Worm (Caenorhabditis elegans) whole organism, L2 larva: ENCODE data around the gene lam-1.
"Not testable (repeated sequence)": the region's sequence is repeated elsewhere in the genome, so short reads cannot be mapped to it uniquely, and the experiment has no call there.

Experiments used
- R02D3.7 ChIP-seq: fragments of 150-350 bp; optimal IDR thresholded peaks from 2 replicates; lab custom pipeline; 2014; ENCODE audit warnings: missing biosample characterization, missing genetic modification characterization
- Y55F3AM.14 ChIP-seq: fragments of 200-800 bp; sonication (Bioruptor generic); optimal IDR thresholded peaks from 2 replicates; lab custom pipeline; 2018; ENCODE audit warnings: mild to moderate bottlenecking, missing genetic modification characterization, missing compliant biosample characterization
- ZK546.5 ChIP-seq: sonication (generic microtip); optimal IDR thresholded peaks from 2 replicates; lab custom pipeline; 2017; ENCODE audit warnings: missing biosample characterization, missing genetic modification characterization
- aly-2 ChIP-seq: fragments of 150-350 bp; optimal IDR thresholded peaks from 2 replicates; lab custom pipeline; 2014; ENCODE audit warnings: missing biosample characterization, missing genetic modification characterization
- ama-1 ChIP-seq: fragments of 150-350 bp; optimal IDR thresholded peaks from 2 replicates; lab custom pipeline; 2018; ENCODE audit warnings: inconsistent platforms
- blmp-1 ChIP-seq: sonication (generic microtip); optimal IDR thresholded peaks from 2 replicates; lab custom pipeline; 2017; ENCODE audit warnings: missing genetic modification characterization, mild to moderate bottlenecking, missing compliant biosample characterization, antibody characterized with exemption, moderate library complexity; ENCODE audit not compliant: insufficient read depth
- ceh-82 ChIP-seq: fragments of 150-350 bp; optimal IDR thresholded peaks from 2 replicates; lab custom pipeline; 2014; ENCODE audit warnings: missing biosample characterization, missing genetic modification characterization
- crh-2 ChIP-seq: sonication (generic microtip); optimal IDR thresholded peaks from 2 replicates; lab custom pipeline; 2017; ENCODE audit warnings: missing biosample characterization, missing genetic modification characterization
- dmd-4 ChIP-seq: sonication (generic microtip); optimal IDR thresholded peaks from 2 replicates; lab custom pipeline; 2017; ENCODE audit warnings: missing biosample characterization, missing genetic modification characterization
- egl-27 ChIP-seq: sonication (generic microtip); optimal IDR thresholded peaks from 3 replicates; lab custom pipeline; 2017; ENCODE audit warnings: missing biosample characterization, missing genetic modification reagents, missing genetic modification characterization
- elt-1 ChIP-seq: fragments of 150-350 bp; optimal IDR thresholded peaks from 2 replicates; lab custom pipeline; 2014; ENCODE audit warnings: missing biosample characterization, missing genetic modification characterization
- elt-3 ChIP-seq: sonication (generic microtip); optimal IDR thresholded peaks from 2 replicates; lab custom pipeline; 2017; ENCODE audit warnings: missing biosample characterization, missing genetic modification characterization
- fos-1 ChIP-seq: fragments of 150-350 bp; optimal IDR thresholded peaks from 2 replicates; lab custom pipeline; 2014; ENCODE audit warnings: missing biosample characterization, missing genetic modification characterization
- gmeb-1 ChIP-seq: fragments of 150-350 bp; optimal IDR thresholded peaks from 2 replicates; lab custom pipeline; 2014; ENCODE audit warnings: missing biosample characterization, missing genetic modification characterization
- lin-11 ChIP-seq: fragments of 150-350 bp; sonication (generic microtip); optimal IDR thresholded peaks from 2 replicates; lab custom pipeline; 2014; ENCODE audit warnings: missing biosample characterization, missing genetic modification characterization, inconsistent platforms, mixed read lengths
- lin-13 ChIP-seq: fragments of 150-350 bp; optimal IDR thresholded peaks from 2 replicates; lab custom pipeline; 2014; ENCODE audit warnings: missing biosample characterization, missing genetic modification reagents, missing genetic modification characterization
- lin-39 ChIP-seq: fragments of 150-350 bp; optimal IDR thresholded peaks from 2 replicates; lab custom pipeline; 2014; ENCODE audit warnings: missing biosample characterization, missing genetic modification reagents, missing genetic modification characterization
- lsy-2 ChIP-seq, 2 experiments: fragments of 150-350 bp in 1 of 2; sonication (generic microtip) in 1 of 2; optimal IDR thresholded peaks; 2 replicates each; lab custom pipeline; 2014 to 2017; ENCODE audit warnings: missing biosample characterization in 2 of 2, missing genetic modification characterization in 2 of 2
- mab-5 ChIP-seq: fragments of 150-350 bp; optimal IDR thresholded peaks from 2 replicates; lab custom pipeline; 2014; ENCODE audit warnings: missing biosample characterization, missing genetic modification characterization
- mbf-1 ChIP-seq: sonication (generic microtip); optimal IDR thresholded peaks from 2 replicates; lab custom pipeline; 2017; ENCODE audit warnings: missing biosample characterization, missing genetic modification characterization
- mdl-1 ChIP-seq, 2 experiments: fragments of 150-350 bp in 1 of 2; sonication (generic microtip) in 1 of 2; optimal IDR thresholded peaks; 2 replicates each; lab custom pipeline; 2017; ENCODE audit warnings: missing biosample characterization in 2 of 2, missing genetic modification characterization in 2 of 2
- nhr-10 ChIP-seq: sonication (generic microtip); optimal IDR thresholded peaks from 2 replicates; lab custom pipeline; 2017; ENCODE audit warnings: missing biosample characterization, missing genetic modification characterization
- nhr-11 ChIP-seq: fragments of 150-350 bp; optimal IDR thresholded peaks from 2 replicates; lab custom pipeline; 2014; ENCODE audit warnings: missing biosample characterization, missing genetic modification characterization
- nhr-12 ChIP-seq: fragments of 150-350 bp; optimal IDR thresholded peaks from 2 replicates; lab custom pipeline; 2014; ENCODE audit warnings: missing biosample characterization, missing genetic modification characterization
- nhr-129 ChIP-seq: fragments of 150-350 bp; optimal IDR thresholded peaks from 2 replicates; lab custom pipeline; 2014; ENCODE audit warnings: missing biosample characterization, missing genetic modification characterization
- nhr-23 ChIP-seq: fragments of 150-350 bp; optimal IDR thresholded peaks from 2 replicates; lab custom pipeline; 2014; ENCODE audit warnings: missing biosample characterization, missing genetic modification reagents, missing genetic modification characterization
- nhr-25 ChIP-seq: fragments of 150-350 bp; sonication (generic microtip); optimal IDR thresholded peaks from 3 replicates; lab custom pipeline; 2014; ENCODE audit warnings: missing biosample characterization, missing genetic modification characterization
- nhr-6 ChIP-seq: fragments of 150-350 bp; optimal IDR thresholded peaks from 2 replicates; lab custom pipeline; 2014; ENCODE audit warnings: missing biosample characterization, missing genetic modification characterization
- peb-1 ChIP-seq: fragments of 150-350 bp; optimal IDR thresholded peaks from 2 replicates; lab custom pipeline; 2014; ENCODE audit warnings: missing biosample characterization, missing genetic modification characterization
- skn-1 ChIP-seq: sonication (generic microtip); optimal IDR thresholded peaks from 2 replicates; lab custom pipeline; 2017; ENCODE audit warnings: missing biosample characterization, missing genetic modification characterization
- sma-3 ChIP-seq: sonication (generic microtip); optimal IDR thresholded peaks from 2 replicates; lab custom pipeline; 2016; ENCODE audit warnings: missing genetic modification reagents, missing genetic modification characterization, missing compliant biosample characterization
- sma-9 ChIP-seq, 2 experiments: fragments of 150-350 bp in 1 of 2; sonication (generic microtip) in 1 of 2; optimal IDR thresholded peaks; 2 replicates each; lab custom pipeline; 2014 to 2016; ENCODE audit warnings: missing genetic modification characterization in 2 of 2, mild to moderate bottlenecking in 1 of 2, missing biosample characterization in 1 of 2, missing compliant biosample characterization in 1 of 2, missing genetic modification reagents in 1 of 2, moderate library complexity in 1 of 2
- unc-39 ChIP-seq: fragments of 150-350 bp; optimal IDR thresholded peaks from 2 replicates; lab custom pipeline; 2014; ENCODE audit warnings: missing biosample characterization, missing genetic modification characterization
- zag-1 ChIP-seq: fragments of 150-350 bp; optimal IDR thresholded peaks from 2 replicates; lab custom pipeline; 2014; ENCODE audit warnings: missing biosample characterization, missing genetic modification characterization
- ztf-1 ChIP-seq: fragments of 200-800 bp; sonication (Bioruptor generic); conservative IDR thresholded peaks from 2 replicates; pipeline ENCODE4 v1.3.6; 2022; ENCODE audit warnings: missing genetic modification characterization, missing compliant biosample characterization
- ztf-11 ChIP-seq: sonication (generic microtip); optimal IDR thresholded peaks from 2 replicates; lab custom pipeline; 2017; ENCODE audit warnings: missing biosample characterization, missing genetic modification characterization
- ztf-4 ChIP-seq: fragments of 150-350 bp; optimal IDR thresholded peaks from 2 replicates; lab custom pipeline; 2014; ENCODE audit warnings: missing biosample characterization, missing genetic modification characterization

Gene lam-1

DNA sequence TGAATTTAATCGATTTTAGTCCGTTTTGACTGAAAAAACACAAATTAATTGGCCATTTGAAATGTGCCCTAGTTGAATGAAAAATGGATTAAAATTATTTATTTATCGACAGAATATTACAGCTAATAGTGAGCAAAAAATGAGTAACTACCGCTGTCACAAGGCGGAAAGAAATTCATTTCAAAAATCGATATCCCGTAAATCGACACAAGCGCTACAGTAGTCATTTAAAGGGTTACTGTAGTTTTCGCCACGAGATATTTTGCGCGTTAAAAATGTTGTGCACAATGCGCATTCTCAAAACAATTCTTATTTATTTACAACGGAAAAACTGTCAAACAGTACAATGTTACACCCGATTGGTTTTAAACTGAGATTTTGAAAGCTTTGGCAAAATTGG lies 37.5 kb downstream of the lam-1 start:
- TF ChIP-seq nhr-23 (tag; lab: Kevin White, UChicago) (no peak), ZK546.5 (tag; lab: Kevin White, UChicago) (no peak), nhr-25 (tag; lab: Kevin White, UChicago) (no peak), ztf-4 (tag; lab: Kevin White, UChicago) (no peak), mdl-1 (tag; optimal IDR thresholded peaks at IDR 0.05; lab: Kevin White, UChicago) (no peak)

DNA sequence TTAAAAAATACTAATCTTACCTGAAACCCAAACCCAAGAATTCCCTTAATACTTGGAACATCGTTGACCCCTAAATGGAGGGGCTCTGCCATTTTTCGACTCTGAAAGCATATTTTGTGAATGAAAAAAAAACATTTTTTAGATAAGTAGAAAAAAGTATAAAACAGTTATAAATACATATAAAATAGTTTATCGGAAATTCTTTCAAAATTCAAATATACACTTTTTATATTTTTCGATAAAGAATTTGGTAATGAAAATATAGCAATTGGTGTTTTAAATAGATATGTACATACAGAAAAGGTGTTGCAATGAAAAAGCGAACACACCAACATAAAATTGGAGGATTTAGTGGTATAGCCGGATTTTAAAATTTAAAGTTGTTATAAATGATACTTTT lies 42.0 kb downstream of the lam-1 start, which contains the start of gene Y59E9AL.4:
Gene Y59E9AL.4, minus strand, starts transcription at position 101 of the 400 bp plus-strand sequence.
- TF ChIP-seq nhr-10 (tag; lab: Kevin White, UChicago) (no peak), zag-1 (no peak), mab-5 (tag; lab: Kevin White, UChicago) (no peak), nhr-25 (tag; lab: Kevin White, UChicago) (no peak), nhr-6 (tag; lab: Kevin White, UChicago) (no peak), crh-2 (tag; lab: Kevin White, UChicago) (no peak), nhr-129 (tag; lab: Kevin White, UChicago) (no peak), sma-3 (no peak), R02D3.7 (tag; lab: Kevin White, UChicago) (no peak), skn-1 (tag; lab: Kevin White, UChicago) (no peak), ztf-11 (no peak)

DNA sequence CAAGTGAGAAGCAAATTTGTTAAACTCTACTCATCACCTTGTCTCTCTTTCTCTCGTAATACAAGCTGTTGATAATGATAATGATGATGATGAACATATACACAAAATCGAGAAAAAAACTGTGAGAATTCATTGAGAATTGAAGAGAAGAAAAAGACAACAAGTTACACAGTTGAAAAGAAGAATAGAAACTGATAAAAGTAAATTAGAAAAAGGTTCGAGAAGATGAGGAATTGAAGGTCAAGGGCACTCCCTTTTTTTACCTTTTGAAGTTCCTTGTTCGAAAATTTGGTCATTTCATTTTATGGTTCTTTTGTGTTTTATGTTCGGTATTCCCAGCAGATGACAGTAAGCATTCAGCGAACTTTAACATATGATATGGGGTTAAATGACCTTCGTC lies 43.2 kb downstream of the lam-1 start:
- TF ChIP-seq Y55F3AM.14 (GFP tag; lab: Kevin White, UChicago) = no peak
- peak; percentile 63 for TF ChIP-seq sma-3
- no peak for TF ChIP-seq nhr-11 (tag; lab: Kevin White, UChicago)
- peak; percentile 91 for TF ChIP-seq nhr-25 (tag; lab: Kevin White, UChicago)
- TF ChIP-seq blmp-1 (tag; lab: Kevin White, UChicago) = peak; percentile 80
- no peak for TF ChIP-seq aly-2 (tag; lab: Kevin White, UChicago)
- TF ChIP-seq nhr-129 (tag; lab: Kevin White, UChicago) = no peak
- no peak for TF ChIP-seq unc-39 (tag; lab: Kevin White, UChicago)
- no peak for TF ChIP-seq ztf-1
- peak; percentile 53 for TF ChIP-seq sma-9 (GFP tag; optimal IDR thresholded peaks at IDR 0.05; lab: Kevin White, UChicago)
- no peak for TF ChIP-seq sma-9 (tag; optimal IDR thresholded peaks at IDR 0.05; lab: Kevin White, UChicago)
- no peak for TF ChIP-seq mab-5 (tag; lab: Kevin White, UChicago)
- peak; percentile 27 for TF ChIP-seq crh-2 (tag; lab: Kevin White, UChicago)
- no peak for TF ChIP-seq lsy-2 (tag; optimal IDR thresholded peaks at IDR 0.05; lab: Kevin White, UChicago)
- no peak for TF ChIP-seq lin-11
- TF ChIP-seq ceh-82 (tag; lab: Kevin White, UChicago) = no peak
- TF ChIP-seq ZK546.5 (tag; lab: Kevin White, UChicago) = no peak
- TF ChIP-seq fos-1 = peak; percentile 37

DNA sequence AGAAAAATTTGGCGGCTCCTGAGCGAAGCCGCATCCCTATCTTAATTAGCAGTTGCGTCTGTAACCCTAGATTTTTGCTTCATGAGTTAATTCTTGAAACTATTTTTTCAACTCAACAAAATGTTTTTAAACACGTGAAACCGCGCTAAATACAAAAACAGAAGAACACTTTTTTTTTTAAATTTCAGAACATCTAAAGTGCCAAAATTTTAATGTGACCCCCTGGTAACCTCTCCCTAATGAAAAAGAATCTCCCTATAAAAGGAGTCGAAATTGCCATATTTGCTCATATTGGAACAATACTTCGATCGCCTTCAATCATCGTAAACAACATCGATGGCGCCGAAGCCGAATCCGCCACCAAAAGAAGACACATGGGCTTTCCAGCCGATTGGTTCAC lies 45.4 kb downstream of the lam-1 start, which contains the start of gene nsph-4.2:
Gene nsph-4.2, plus strand, starts transcription at position 301 of the 400 bp plus-strand sequence.
- TF ChIP-seq mbf-1 (tag; lab: Kevin White, UChicago); elt-1; egl-27 (tag; lab: Kevin White, UChicago): not testable (repeated sequence)

ce11 chrIV:5221721-5222120 lies 48.6 kb downstream of the lam-1 start:
- TF ChIP-seq zag-1 (no peak), crh-2 (tag; lab: Kevin White, UChicago) (no peak), ama-1 (lab: Kevin White, UChicago) (no peak), mdl-1 (tag; optimal IDR thresholded peaks at IDR 0.05; lab: Kevin White, UChicago) (no peak), elt-3 (no peak)
- TF ChIP-seq, all 48 proteins: peak for 0

DNA sequence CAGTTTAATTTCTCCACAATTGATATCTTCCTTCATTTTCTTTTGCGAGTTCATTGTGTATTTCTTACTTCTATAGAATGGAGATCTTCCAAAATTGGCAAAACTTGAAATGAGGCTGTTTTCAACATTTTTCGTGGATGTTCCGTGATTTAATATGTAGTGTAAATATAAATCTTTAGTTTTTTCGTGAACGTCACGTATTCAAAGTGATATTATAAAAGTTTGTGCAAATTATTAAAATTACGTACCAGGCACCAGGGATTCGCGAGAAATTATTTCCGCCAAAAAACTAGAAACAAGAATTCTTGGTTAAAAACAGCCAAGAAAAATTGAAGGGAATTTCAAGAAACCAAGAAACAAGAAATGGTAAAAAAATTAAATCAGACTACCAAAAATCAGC lies 51.1 kb downstream of the lam-1 start, which contains the start of gene Y59E9AL.8:
Gene Y59E9AL.8, minus strand, starts transcription at position 101 of the 400 bp plus-strand sequence.
- no peak for TF ChIP-seq nhr-129 (tag; lab: Kevin White, UChicago)
- no peak for TF ChIP-seq lsy-2 (tag; optimal IDR thresholded peaks at IDR 0.05; lab: Kevin White, UChicago)
- TF ChIP-seq gmeb-1 (tag; lab: Kevin White, UChicago) = no peak
- no peak for TF ChIP-seq ztf-1
- TF ChIP-seq mbf-1 (tag; lab: Kevin White, UChicago) = no peak
- TF ChIP-seq dmd-4 (tag; lab: Kevin White, UChicago) = no peak
- TF ChIP-seq peb-1 (tag; lab: Kevin White, UChicago) = no peak
- no peak for TF ChIP-seq ztf-11
- no peak for TF ChIP-seq lin-13 (GFP tag; lab: Kevin White, UChicago)
- TF ChIP-seq lin-11 = no peak
- no peak for TF ChIP-seq nhr-11 (tag; lab: Kevin White, UChicago)
- TF ChIP-seq elt-3 = no peak
- no peak for TF ChIP-seq ZK546.5 (tag; lab: Kevin White, UChicago)
- no peak for TF ChIP-seq lin-39 (tag; lab: Kevin White, UChicago)
- no peak for TF ChIP-seq nhr-12 (tag; lab: Kevin White, UChicago)
- no peak for TF ChIP-seq Y55F3AM.14 (GFP tag; lab: Kevin White, UChicago)
